Fruit fly (Drosophila melanogaster): Measurements from ENCODE around the gene Sec16.
A peak's percentile ranks its signal among the peaks of the same experiment; 100 is the strongest.

Sec16 gene

dm6 chrX:12578701-12579372 is 17.0 kb upstream of the Sec16 start (continued):
- peak; percentile 55; the same call in 1 of the 2 replicates for TF ChIP-seq Xrp1 (GFP tag; IDR thresholded peaks at IDR 0.05)
- TF ChIP-seq Hr3 (GFP tag; optimal IDR thresholded peaks at IDR 0.05): peak; percentile 11
- TF ChIP-seq sug (tag; optimal IDR thresholded peaks at IDR 0.05): no peak
- peak; percentile 39 for TF ChIP-seq dmrt11E (tag; optimal IDR thresholded peaks at IDR 0.05)
- peak; percentile 80 for TF ChIP-seq grau (tag; optimal IDR thresholded peaks at IDR 0.05)
- TF ChIP-seq wor (GFP tag; IDR thresholded peaks at IDR 0.05): peak; percentile 47; the same call in 1 of the 2 replicates
- TF ChIP-seq CG12071 (GFP tag; optimal IDR thresholded peaks at IDR 0.05): no peak
- TF ChIP-seq D (optimal IDR thresholded peaks at IDR 0.05): no peak
- TF ChIP-seq D (GFP tag; optimal IDR thresholded peaks at IDR 0.05): peak; percentile 49
- peak; percentile 79 for TF ChIP-seq phol (tag; optimal IDR thresholded peaks at IDR 0.05)
- no peak for TF ChIP-seq Mes4 (GFP tag; optimal IDR thresholded peaks at IDR 0.05)
- TF ChIP-seq CG12219 (GFP tag; optimal IDR thresholded peaks at IDR 0.05): peak; percentile 33
- no peak for TF ChIP-seq Optix (GFP tag; IDR thresholded peaks at IDR 0.05)
- TF ChIP-seq hbn (GFP tag; IDR thresholded peaks at IDR 0.05; ENCODE audit: partially characterized antibody): no peak
- TF ChIP-seq CG2202 (tag; optimal IDR thresholded peaks at IDR 0.05): no peak
- TF ChIP-seq CG12769 (tag; optimal IDR thresholded peaks at IDR 0.05): no peak
- no peak for TF ChIP-seq Lhr (GFP tag; optimal IDR thresholded peaks at IDR 0.05)
- no peak for TF ChIP-seq CG6683 (GFP tag; optimal IDR thresholded peaks at IDR 0.05)
- no peak; the same call in 2 of the 3 replicates for TF ChIP-seq otp (GFP tag; IDR thresholded peaks at IDR 0.05)
- TF ChIP-seq sima (GFP tag; optimal IDR thresholded peaks at IDR 0.05): no peak
- peak; percentile 47 for TF ChIP-seq CG9727 (GFP tag; optimal IDR thresholded peaks at IDR 0.05)
- TF ChIP-seq gem (tag; optimal IDR thresholded peaks at IDR 0.05): peak; percentile 86
- TF ChIP-seq her (GFP tag; optimal IDR thresholded peaks at IDR 0.05): no peak
- peak in 1 of 2 experiments; percentile 75 for TF ChIP-seq bsh (GFP tag; optimal IDR thresholded peaks at IDR 0.05)
- no peak for TF ChIP-seq tll (GFP tag; optimal IDR thresholded peaks at IDR 0.05)
- TF ChIP-seq gsb (GFP tag; IDR thresholded peaks at IDR 0.05): peak; percentile 15; the same call in 1 of the 2 replicates
- TF ChIP-seq vvl (GFP tag; IDR thresholded peaks at IDR 0.05): peak; percentile 56
- TF ChIP-seq fd102C (GFP tag; optimal IDR thresholded peaks at IDR 0.05): no peak
- no peak for TF ChIP-seq dimm (GFP tag; IDR thresholded peaks at IDR 0.05)
- no peak for TF ChIP-seq CG13287 (GFP tag; IDR thresholded peaks at IDR 0.05; ENCODE audit: partially characterized antibody)
- no peak for TF ChIP-seq CG33557 (GFP tag; optimal IDR thresholded peaks at IDR 0.05)
- TF ChIP-seq CG13624 (GFP tag; optimal IDR thresholded peaks at IDR 0.05): no peak
- TF ChIP-seq CG8281 (tag; optimal IDR thresholded peaks at IDR 0.05): no peak
- TF ChIP-seq CG4328 (GFP tag; optimal IDR thresholded peaks at IDR 0.05): no peak
- peak; percentile 57 for TF ChIP-seq sisA (GFP tag; IDR thresholded peaks at IDR 0.05)
- TF ChIP-seq CG17912 (GFP tag; optimal IDR thresholded peaks at IDR 0.05): no peak
- no peak for TF ChIP-seq CG33213 (GFP tag; optimal IDR thresholded peaks at IDR 0.05)
- no peak for TF ChIP-seq Adf1 (GFP tag; IDR thresholded peaks at IDR 0.05)
- no peak for TF ChIP-seq disco-r (GFP tag; optimal IDR thresholded peaks at IDR 0.05)
- TF ChIP-seq HmgD (GFP tag; optimal IDR thresholded peaks at IDR 0.05): no peak
- no peak for TF ChIP-seq NC2β (GFP tag; optimal IDR thresholded peaks at IDR 0.05)
- TF ChIP-seq CG7372 (GFP tag; IDR thresholded peaks at IDR 0.05): no peak
- no peak for TF ChIP-seq CG6854 (GFP tag; optimal IDR thresholded peaks at IDR 0.05)
- TF ChIP-seq CG10366 (GFP tag; IDR thresholded peaks at IDR 0.05): peak; percentile 29; the same call in 1 of the 2 replicates
- TF ChIP-seq kni (GFP tag; optimal IDR thresholded peaks at IDR 0.05): peak; percentile 79
- TF ChIP-seq wdn (GFP tag; IDR thresholded peaks at IDR 0.05): no peak
- peak in 1 of 3 experiments; percentile 61 for TF ChIP-seq lola (GFP tag; optimal IDR thresholded peaks at IDR 0.05)
- peak; percentile 67 for TF ChIP-seq CG3281 (GFP tag; optimal IDR thresholded peaks at IDR 0.05)
- TF ChIP-seq al (GFP tag; IDR thresholded peaks at IDR 0.05): no peak
